Worm (Caenorhabditis elegans): Measurements from ENCODE around the gene lin-38.

Gene lin-38

DNA sequence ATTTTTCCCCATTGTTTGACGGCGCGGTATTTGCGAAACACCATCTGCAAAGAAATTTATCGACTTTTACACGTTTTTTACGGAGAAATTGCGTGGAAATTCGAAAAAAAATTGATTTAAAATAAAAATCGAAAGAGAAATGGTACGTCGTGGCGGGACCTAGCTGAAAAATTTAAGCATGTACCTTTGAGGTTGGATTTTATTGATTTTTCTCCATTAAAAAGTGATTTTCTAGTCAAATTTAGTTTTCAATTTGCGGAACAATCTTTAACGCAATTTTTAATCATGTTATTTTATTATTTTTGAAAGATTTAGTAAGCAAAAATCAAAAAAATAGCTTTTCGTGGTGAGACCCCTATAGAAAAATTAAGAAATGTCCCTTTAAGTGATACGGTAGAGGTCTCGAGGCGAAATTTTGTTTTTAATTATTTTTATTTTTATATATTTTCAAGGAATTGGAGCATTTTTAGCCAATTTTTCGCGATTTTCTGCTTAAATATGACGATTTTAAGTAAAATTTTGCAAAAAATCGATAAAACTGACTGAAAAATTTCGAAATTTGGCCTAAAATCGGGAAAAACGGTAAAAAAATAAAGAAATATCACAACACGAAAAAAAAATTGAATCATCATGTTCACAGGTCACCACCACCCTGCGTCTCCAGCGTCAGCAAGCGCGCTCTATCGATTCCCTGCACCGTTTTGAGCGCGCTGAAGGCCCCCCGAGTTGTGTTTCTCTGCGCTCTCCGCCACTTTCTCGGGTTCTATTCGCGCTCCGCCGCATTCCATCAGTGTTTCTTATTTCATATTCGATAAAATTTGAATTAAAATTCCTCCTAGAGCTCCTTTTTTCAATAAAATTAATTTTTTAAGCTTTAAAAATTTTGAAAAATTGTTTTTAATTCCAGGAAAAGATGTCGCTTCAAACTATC, at the start of gene lin-38, which contains the start of gene mrpl-37:
Gene lin-38, plus strand, starts transcription at position 908 of the 931 bp plus-strand sequence.
Gene mrpl-37, minus strand, starts transcription at position 51 of the 931 bp plus-strand sequence.
- no peak for TF ChIP-seq unc-62 (GFP tag; optimal IDR thresholded peaks at IDR 0.05)

ce11 chrII:13529131-13529530, 46.6 kb upstream of the lin-38 start:
- TF ChIP-seq unc-62 (GFP tag; optimal IDR thresholded peaks at IDR 0.05): no peak

- no peak for TF ChIP-seq unc-62 (GFP tag; optimal IDR thresholded peaks at IDR 0.05)
These were observed 45.1 kb upstream of the lin-38 start for ce11 chrII:13530657-13531056.

- no peak for TF ChIP-seq unc-62 (GFP tag; optimal IDR thresholded peaks at IDR 0.05)
These were observed 44.6 kb upstream of the lin-38 start, which contains the start of gene snx-14 for ce11 chrII:13531118-13531517. snx-14 (minus strand) TSS chrII:13531218.

- TF ChIP-seq unc-62 (GFP tag; optimal IDR thresholded peaks at IDR 0.05): no peak
These were observed 34.8 kb upstream of the lin-38 start, which contains the start of the genes noa-1 and Y48E1B.17 for ce11 chrII:13540956-13541355. noa-1 (minus strand) TSS chrII:13541056. Y48E1B.17 (minus strand) TSS chrII:13541084.

- no peak for TF ChIP-seq unc-62 (GFP tag; optimal IDR thresholded peaks at IDR 0.05)
These were observed 32.7 kb upstream of the lin-38 start for ce11 chrII:13542991-13543390.

DNA sequence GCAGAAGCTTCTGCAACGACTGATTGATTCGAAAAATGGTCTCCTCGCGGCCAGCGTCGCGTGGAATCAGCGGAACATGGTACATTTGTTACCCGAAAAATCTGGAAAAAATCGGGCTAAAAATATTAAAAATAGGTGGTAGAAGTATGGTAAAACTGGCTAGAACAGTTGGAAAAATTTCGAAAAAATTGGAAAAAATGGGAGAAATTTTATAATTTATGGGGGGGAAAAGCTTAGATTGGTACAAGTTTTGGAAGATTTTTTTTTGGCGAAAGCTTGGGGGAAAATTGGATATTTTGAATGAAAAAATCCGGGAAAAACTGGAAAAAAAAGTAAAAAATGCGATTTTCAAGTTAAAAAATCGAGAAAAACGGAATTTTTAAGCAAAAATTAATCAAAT, 28.2 kb upstream of the lin-38 start, which contains the start of gene ddl-2:
Gene ddl-2, minus strand, starts transcription at position 101 of the 400 bp plus-strand sequence.
- no peak for TF ChIP-seq unc-62 (GFP tag; optimal IDR thresholded peaks at IDR 0.05)

- TF ChIP-seq unc-62 (GFP tag; optimal IDR thresholded peaks at IDR 0.05): no peak
These were observed 15.2 kb upstream of the lin-38 start for ce11 chrII:13560553-13560952.

DNA sequence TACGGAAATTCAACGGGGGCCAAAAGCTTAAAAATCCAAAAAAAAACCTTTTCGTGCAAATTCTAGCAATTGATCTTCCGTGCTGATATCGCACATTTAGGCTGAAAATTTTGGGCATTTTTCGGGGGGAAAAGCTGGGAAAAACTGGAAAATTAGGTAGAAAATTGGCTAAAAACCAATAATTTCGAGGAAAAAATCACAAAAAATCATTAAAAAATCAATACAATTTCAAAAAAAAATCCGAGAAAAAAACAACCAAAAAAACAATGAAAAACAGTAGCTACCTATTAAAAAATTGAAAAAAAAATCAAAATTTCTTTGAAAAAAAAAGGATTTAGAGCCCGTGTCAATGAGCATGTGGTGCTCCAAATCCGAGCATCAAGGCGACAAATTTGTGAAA, 7.9 kb upstream of the lin-38 start, which contains the start of gene Y48E1B.3:
Gene Y48E1B.3, minus strand, starts transcription at position 101 of the 400 bp plus-strand sequence.
- no peak for TF ChIP-seq unc-62 (GFP tag; optimal IDR thresholded peaks at IDR 0.05)

DNA sequence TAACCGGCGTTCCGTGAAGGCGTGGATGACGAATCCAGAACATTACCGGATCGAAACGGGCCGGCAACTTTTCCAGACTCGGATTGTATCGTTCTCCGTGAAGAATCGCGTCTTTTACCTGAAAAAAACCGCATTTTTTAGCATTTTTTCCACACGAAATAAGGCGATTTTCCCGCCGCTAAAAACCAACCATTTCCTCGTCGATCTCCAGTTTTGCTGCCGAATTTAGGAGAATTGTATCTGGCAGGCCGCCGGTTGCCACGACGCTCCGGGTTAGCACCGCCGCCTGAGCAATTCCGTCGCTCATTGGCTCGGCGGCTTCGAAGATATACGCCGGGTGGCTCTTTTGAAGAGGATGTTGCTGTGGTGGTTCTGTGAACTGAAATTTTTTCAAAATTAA, 1.3 kb upstream of the lin-38 start:
- TF ChIP-seq unc-62 (GFP tag; optimal IDR thresholded peaks at IDR 0.05): no peak

ce11 chrII:13585655-13586170, 10.0 kb downstream of the lin-38 start, which contains the start of gene Y48E1B.8:
Y48E1B.8 (plus strand) TSS chrII:13585705.
- TF ChIP-seq unc-62 (GFP tag; optimal IDR thresholded peaks at IDR 0.05): no peak

- TF ChIP-seq unc-62 (GFP tag; optimal IDR thresholded peaks at IDR 0.05): no peak
These were observed 14.7 kb downstream of the lin-38 start, which contains the start of gene clec-145 for ce11 chrII:13590461-13590860. clec-145 (minus strand) TSS chrII:13590561.

DNA sequence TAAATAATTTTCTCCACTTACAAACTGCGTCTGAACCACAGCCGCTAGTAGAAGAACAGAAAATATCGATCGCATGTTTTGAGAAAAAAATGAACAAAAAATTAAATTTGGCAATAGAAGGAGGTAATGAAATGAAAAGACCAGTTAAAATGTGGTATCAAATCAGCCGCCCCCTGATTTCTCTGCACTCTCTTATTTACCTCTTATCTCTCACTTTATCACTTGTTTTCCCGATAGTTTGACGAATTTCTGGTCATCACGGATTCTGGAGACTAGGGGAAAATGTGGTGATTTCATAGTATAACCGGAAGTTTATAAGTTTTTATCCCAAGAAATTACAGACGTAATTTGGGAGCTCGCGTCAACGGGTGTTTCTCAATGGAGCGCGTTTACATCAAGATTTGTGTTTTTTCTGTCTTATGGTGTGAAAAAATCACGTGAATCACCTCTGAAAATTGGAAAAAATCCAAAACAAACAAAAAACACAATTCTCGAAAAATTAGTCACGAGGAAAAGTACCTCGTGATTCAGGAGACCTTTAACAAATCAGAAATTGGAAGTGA, 18.0 kb downstream of the lin-38 start, which contains the start of gene clec-146:
Gene clec-146, minus strand, starts transcription at position 116 of the 563 bp plus-strand sequence.
- no peak for TF ChIP-seq unc-62 (GFP tag; optimal IDR thresholded peaks at IDR 0.05)

DNA sequence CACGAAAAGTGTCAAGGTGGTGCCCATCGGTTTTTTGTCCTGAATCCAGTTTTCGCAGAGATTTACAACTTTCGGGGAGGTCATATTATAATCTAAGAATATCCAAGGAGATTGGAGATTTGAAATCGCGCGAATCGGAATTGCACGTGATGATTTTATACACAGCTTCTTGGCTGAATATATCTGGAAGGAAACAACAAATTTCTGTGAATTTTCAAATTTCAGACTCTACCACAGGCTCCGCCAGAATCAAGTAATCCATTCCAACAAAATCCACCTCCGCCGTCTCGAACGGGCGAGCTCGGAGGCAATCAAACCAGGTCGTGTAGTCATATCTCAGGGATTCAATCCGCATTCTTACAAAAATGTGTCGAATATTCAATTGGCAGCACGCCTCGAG, 19.6 kb downstream of the lin-38 start:
- no peak for TF ChIP-seq unc-62 (GFP tag; optimal IDR thresholded peaks at IDR 0.05)

DNA sequence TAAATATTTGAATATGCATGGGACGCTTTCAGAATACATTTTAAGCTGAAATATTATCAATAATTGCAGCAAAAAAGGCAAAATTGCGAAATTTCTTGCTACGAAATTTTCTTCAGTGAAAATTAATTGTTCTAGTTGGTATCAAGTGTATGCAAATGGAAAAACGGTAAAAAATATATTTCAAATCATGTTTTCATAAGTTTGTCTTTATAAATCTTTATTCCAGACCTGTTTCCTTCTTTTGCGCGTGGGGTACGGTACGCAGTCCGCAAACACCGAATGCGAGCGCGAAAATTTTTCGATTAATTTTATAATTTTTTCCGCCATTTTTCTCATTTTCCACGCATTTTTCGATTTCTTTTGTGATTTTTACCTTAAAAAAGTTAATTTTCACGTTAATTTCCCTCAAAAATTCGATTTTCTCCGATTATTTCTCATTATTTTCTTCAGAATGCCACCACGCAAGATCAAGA, 20.8 kb downstream of the lin-38 start, which contains the start of the genes fbxc-23 and csc-1:
Gene fbxc-23, minus strand, starts transcription at position 51 of the 473 bp plus-strand sequence.
Gene csc-1, plus strand, starts transcription at position 451 of the 473 bp plus-strand sequence.
- no peak for TF ChIP-seq unc-62 (GFP tag; optimal IDR thresholded peaks at IDR 0.05)

DNA sequence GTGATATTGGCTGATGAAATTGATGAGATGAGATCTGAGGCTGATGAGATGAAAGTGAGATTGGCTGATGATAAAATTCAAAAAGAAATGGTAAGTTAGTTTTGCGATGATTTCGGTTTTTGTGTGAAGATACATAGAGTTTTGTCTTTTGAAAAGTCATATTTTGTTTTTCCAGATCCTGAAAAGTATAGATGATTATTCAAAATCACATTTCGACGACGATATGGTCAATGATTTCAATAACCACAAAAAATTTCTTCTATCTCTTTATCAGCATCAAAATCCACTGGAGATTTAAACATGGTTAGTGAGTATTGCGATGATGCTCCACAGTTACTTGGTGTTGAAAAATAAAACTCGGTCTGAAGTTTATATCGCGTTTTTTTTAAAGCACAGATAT, 25.2 kb downstream of the lin-38 start, which contains the start of gene csp-1:
Gene csp-1, plus strand, starts transcription at position 301 of the 400 bp plus-strand sequence.
- TF ChIP-seq unc-62 (GFP tag; optimal IDR thresholded peaks at IDR 0.05): no peak
